In the genomic region with DNA sequence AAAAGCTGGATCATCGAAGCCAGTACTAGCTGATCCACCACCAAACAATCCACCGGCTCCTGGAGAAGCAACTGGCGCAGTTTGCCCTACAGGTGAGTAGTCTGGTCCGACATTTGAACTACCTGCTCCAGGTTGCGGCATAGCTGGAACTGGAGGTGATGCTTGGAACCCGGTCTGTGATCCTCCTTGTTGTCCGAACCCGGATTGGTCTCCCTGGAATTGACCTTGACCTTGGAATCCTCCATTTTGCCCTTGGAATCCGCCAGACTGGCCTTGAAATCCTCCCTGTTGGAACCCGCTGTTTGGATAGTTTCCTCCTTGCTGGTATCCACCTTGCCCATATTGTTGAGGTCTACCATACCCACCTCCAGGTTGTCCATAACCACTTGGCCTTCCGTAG, we compare ENCODE assay signal across 2 worm cellular contexts.
TF ChIP-seq lines count a peak whose summit lies in the region.

No protein-coding gene starts in this region.

TF ChIP-seq in whole organism, L4 larva, 104 proteins besides CTCF, POLR2A, EP300 and RAD21:
- TF ChIP-seq set-16 (GFP tag; IDR thresholded peaks at IDR 0.05; lab: Robert Waterston, UW) (peak; percentile 54), egl-27 (tag; optimal IDR thresholded peaks at IDR 0.05; lab: Kevin White, UChicago) (no peak)

TF ChIP-seq in whole organism, young adult, 124 proteins besides CTCF, POLR2A, EP300 and RAD21:
- TF ChIP-seq madf-6 (GFP tag; IDR thresholded peaks at IDR 0.05; lab: Robert Waterston, UW), result no peak
- TF ChIP-seq lin-35 (GFP tag; optimal IDR thresholded peaks at IDR 0.05; lab: Kevin White, UChicago), result no peak
- TF ChIP-seq mcd-1 (GFP tag; IDR thresholded peaks at IDR 0.05; lab: Robert Waterston, UW), result 0 out of 2 replicates have a peak, but pooled peaks have one; percentile 9
- TF ChIP-seq dpff-1 (tag; optimal IDR thresholded peaks at IDR 0.05; lab: Kevin White, UChicago), result no peak
- peak; percentile 54; the same call in 1 of the 2 replicates for TF ChIP-seq zfh-2 (GFP tag; conservative IDR thresholded peaks at IDR 0.05; lab: Robert Waterston, UW)
- no peak for TF ChIP-seq ccch-3 (GFP tag; optimal IDR thresholded peaks at IDR 0.05; lab: Kevin White, UChicago)
- no peak for TF ChIP-seq madf-10 (tag; optimal IDR thresholded peaks at IDR 0.05; lab: Kevin White, UChicago)
- TF ChIP-seq let-526 (GFP tag; IDR thresholded peaks at IDR 0.05; lab: Robert Waterston, UW), result no peak
- TF ChIP-seq madf-3 (GFP tag; IDR thresholded peaks at IDR 0.05; lab: Robert Waterston, UW), result 0 out of 2 replicates have a peak, but pooled peaks have one; percentile 70
- no peak for TF ChIP-seq nhr-27 (tag; optimal IDR thresholded peaks at IDR 0.05; lab: Kevin White, UChicago)
- no peak for TF ChIP-seq hmg-1.2 (GFP tag; IDR thresholded peaks at IDR 0.05; lab: Robert Waterston, UW)
- no peak for TF ChIP-seq chd-7 (tag; optimal IDR thresholded peaks at IDR 0.05; lab: Kevin White, UChicago)
